Worm (Caenorhabditis elegans): ENCODE results near the gene ttr-18.

The ttr-18 gene

ce11 chrII:11526954-11527353, 40.4 kb upstream of the ttr-18 start, which contains the start of gene age-1:
TSS of gene age-1 (minus strand) at chrII:11527054.
- TF ChIP-seq ama-1 (optimal IDR thresholded peaks at IDR 0.05) (no peak), vab-15 (tag; optimal IDR thresholded peaks at IDR 0.05) (no peak), ceh-90 (tag; optimal IDR thresholded peaks at IDR 0.05) (no peak), unc-98 (GFP tag; IDR thresholded peaks at IDR 0.05) (no peak), nhr-85 (tag) (no peak), C04F5.9 (tag; optimal IDR thresholded peaks at IDR 0.05) (no peak), unc-130 (tag; optimal IDR thresholded peaks at IDR 0.05) (no peak), ceh-88 (GFP tag; IDR thresholded peaks at IDR 0.05) (no peak), lin-35 (GFP tag; optimal IDR thresholded peaks at IDR 0.05) (no peak)

DNA sequence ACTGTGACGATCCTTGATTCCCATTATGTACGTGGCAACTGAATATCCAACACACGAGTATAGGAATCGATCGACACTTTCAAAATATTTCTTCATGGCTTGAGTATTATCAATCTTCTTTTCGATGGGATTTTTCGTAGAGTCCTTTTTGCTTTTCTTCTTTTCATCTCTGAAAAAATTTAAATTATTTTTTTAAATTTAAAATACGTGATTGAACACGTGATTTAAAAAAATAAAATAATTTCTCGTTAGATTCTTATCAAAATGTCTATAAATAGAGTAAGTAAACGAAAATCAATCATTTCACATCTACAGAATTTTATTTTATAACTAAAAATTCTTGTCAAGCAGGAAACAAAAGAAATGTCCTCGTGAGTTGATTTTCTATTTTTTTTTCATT, 34.8 kb upstream of the ttr-18 start, which contains the start of gene Y62F5A.10:
Y62F5A.10 (plus strand) TSS at position 301 of the 400 bp plus-strand sequence.
- TF ChIP-seq unc-62 (GFP tag; optimal IDR thresholded peaks at IDR 0.05): no peak

ce11 chrII:11518184-11518583, 31.6 kb upstream of the ttr-18 start, which contains the start of gene B0334.10:
TSS of gene B0334.10 (plus strand) at chrII:11518484.
- no peak for TF ChIP-seq lin-39 (tag; optimal IDR thresholded peaks at IDR 0.05)
- TF ChIP-seq nhr-77 (tag; optimal IDR thresholded peaks at IDR 0.05): no peak
- no peak for TF ChIP-seq vab-15 (tag; optimal IDR thresholded peaks at IDR 0.05)
- no peak for TF ChIP-seq ceh-63 (GFP tag; optimal IDR thresholded peaks at IDR 0.05)
- TF ChIP-seq lsy-2 (tag; optimal IDR thresholded peaks at IDR 0.05): no peak
- no peak for TF ChIP-seq ztf-11 (tag; optimal IDR thresholded peaks at IDR 0.05)
- TF ChIP-seq unc-86 (tag; optimal IDR thresholded peaks at IDR 0.05): no peak
- no peak for TF ChIP-seq lin-35 (GFP tag; optimal IDR thresholded peaks at IDR 0.05)

DNA sequence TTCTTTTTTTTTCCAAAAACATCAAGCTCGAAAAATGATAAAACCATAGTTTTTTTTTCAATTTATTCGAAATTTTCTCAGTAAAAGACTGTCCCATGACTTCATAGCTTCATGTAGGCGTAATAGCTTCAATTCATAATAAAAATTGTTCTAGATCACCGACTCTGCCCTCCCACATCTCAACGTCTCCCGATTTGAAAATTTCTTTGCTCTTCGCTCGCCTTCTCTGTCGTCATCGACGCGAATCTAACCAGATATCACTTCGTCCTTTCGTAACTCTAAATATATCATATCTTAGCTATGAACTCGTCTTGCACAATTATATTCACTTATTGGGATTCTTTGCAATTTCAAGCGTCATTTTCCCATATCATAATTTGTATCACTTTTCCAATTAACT, 28.2 kb upstream of the ttr-18 start, which contains the start of gene srh-44:
srh-44 (plus strand) TSS at position 301 of the 400 bp plus-strand sequence.
- TF ChIP-seq hlh-4 (tag; optimal IDR thresholded peaks at IDR 0.05): no peak
- no peak for TF ChIP-seq nhr-76 (tag; optimal IDR thresholded peaks at IDR 0.05)
- TF ChIP-seq aly-2 (tag; optimal IDR thresholded peaks at IDR 0.05): no peak
- no peak for TF ChIP-seq ceh-88 (GFP tag; IDR thresholded peaks at IDR 0.05)
- TF ChIP-seq zag-1 (tag; optimal IDR thresholded peaks at IDR 0.05): no peak

- TF ChIP-seq efl-1 (optimal IDR thresholded peaks at IDR 0.05) (no peak), efl-1 (GFP tag; optimal IDR thresholded peaks at IDR 0.05 in 1 of 2) (peak in 1 of 2 experiments; percentile 56), lin-13 (GFP tag; optimal IDR thresholded peaks at IDR 0.05) (no peak), nhr-11 (tag; optimal IDR thresholded peaks at IDR 0.05) (no peak)
Measured at ce11 chrII:11512921-11513320, 26.4 kb upstream of the ttr-18 start.

DNA sequence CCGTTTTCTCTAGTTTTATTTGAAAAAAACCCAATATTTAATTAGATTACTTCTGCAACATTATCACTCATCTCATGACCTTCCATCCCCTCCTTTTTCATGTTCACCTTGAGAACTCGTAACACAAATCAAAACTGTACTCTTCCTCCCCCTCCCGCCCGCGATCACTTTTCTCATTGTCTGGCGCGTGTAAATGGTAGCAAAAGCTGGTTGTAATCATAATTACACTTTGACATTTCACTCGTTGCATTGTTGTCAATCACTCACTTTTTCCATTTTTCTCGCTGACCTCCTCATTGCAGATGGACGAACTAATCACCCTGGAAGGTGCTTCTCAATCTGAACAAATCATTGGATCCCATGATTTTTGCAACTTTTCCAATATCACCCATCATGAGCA, 23.8 kb upstream of the ttr-18 start, which contains the start of gene npr-41:
npr-41 (plus strand) TSS at position 301 of the 400 bp plus-strand sequence.
- TF ChIP-seq lin-13 (GFP tag; optimal IDR thresholded peaks at IDR 0.05) (no peak), blmp-1 (tag; optimal IDR thresholded peaks at IDR 0.05) (no peak), unc-98 (GFP tag; IDR thresholded peaks at IDR 0.05) (no peak), nhr-85 (tag) (peak; percentile 19)

DNA sequence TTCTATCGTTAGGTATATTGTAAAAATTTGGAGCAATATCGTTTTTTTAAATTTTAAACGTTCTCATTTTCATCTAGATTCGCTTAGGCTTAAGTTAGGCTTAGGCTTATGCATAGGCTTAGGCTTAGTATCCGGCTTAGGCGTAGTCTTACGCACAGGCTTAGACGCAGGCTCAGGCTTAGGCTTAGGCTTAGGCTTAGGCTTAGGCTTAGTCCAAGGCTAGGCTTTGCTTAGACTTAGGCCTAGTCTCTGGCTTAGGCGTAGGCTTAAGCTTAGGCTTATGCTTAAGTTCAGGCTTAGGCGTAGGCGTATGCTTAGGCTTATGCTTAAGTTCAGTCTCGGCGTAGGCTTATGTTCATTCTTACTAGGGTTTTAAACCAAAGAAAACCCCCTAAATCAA, 17.2 kb upstream of the ttr-18 start:
- TF ChIP-seq nhr-76 (tag; optimal IDR thresholded peaks at IDR 0.05): no peak

ce11 chrII:11501956-11502355, 15.4 kb upstream of the ttr-18 start:
- TF ChIP-seq elt-3 (tag; optimal IDR thresholded peaks at IDR 0.05) (peak; percentile 28 to 96 (median 84)), blmp-1 (tag; optimal IDR thresholded peaks at IDR 0.05) (peak; percentile 100), fos-1 (tag; optimal IDR thresholded peaks at IDR 0.05) (no peak), nhr-20 (tag; optimal IDR thresholded peaks at IDR 0.05) (peak; percentile 7)

Data from whole organism, L1 larva.